Fruit fly (Drosophila melanogaster) whole organism, prepupa: ENCODE measurements around the gene CG33764.

Experiments
- Blimp-1 ChIP-seq: fragments of 200-800 bp; sonication (Bioruptor generic); optimal IDR thresholded peaks from 3 replicates; lab custom pipeline; 2017; ENCODE audit warnings: missing biosample characterization, missing genetic modification characterization, mild to moderate bottlenecking, moderate library complexity, missing genetic modification reagents
- CG11294 ChIP-seq: fragments of 200-800 bp; sonication (Bioruptor generic); IDR thresholded peaks from 2 replicates; pipeline ENCODE4 v1.3.6; 2022; ENCODE audit warnings: missing biosample characterization, missing genetic modification characterization
- CG15336 ChIP-seq: fragments of 200-800 bp; sonication (Bioruptor generic); IDR thresholded peaks from 2 replicates; pipeline ENCODE4 v1.3.6; 2022; ENCODE audit warnings: missing biosample characterization, missing genetic modification characterization
- CG1621 ChIP-seq: fragments of 200-800 bp; sonication (Bioruptor generic); optimal IDR thresholded peaks from 3 replicates; lab custom pipeline; 2018; ENCODE audit warnings: missing biosample characterization, mild to moderate bottlenecking, missing genetic modification characterization
- CG16779 ChIP-seq: fragments of 200-800 bp; sonication (Bioruptor generic); optimal IDR thresholded peaks from 3 replicates; lab custom pipeline; 2017; ENCODE audit warnings: missing biosample characterization, mild to moderate bottlenecking, missing genetic modification characterization
- CG31627 ChIP-seq: fragments of 200-800 bp; sonication (Bioruptor generic); optimal IDR thresholded peaks from 3 replicates; lab custom pipeline; 2016; ENCODE audit warnings: missing biosample characterization, missing genetic modification characterization
- CG32006 ChIP-seq: fragments of 200-800 bp; sonication (Bioruptor generic); optimal IDR thresholded peaks from 3 replicates; lab custom pipeline; 2017; ENCODE audit warnings: missing biosample characterization, mild to moderate bottlenecking, missing genetic modification characterization
- CG34406 ChIP-seq: fragments of 200-800 bp; sonication (Bioruptor generic); optimal IDR thresholded peaks from 3 replicates; lab custom pipeline; 2016; ENCODE audit warnings: missing biosample characterization, missing genetic modification characterization
- CG6163 ChIP-seq: fragments of 200-800 bp; sonication (Bioruptor generic); IDR thresholded peaks from 3 replicates; pipeline ENCODE4 v1.3.6; 2022; ENCODE audit warnings: missing biosample characterization, missing genetic modification characterization
- CG6276 ChIP-seq: fragments of 200-800 bp; sonication (Bioruptor generic); optimal IDR thresholded peaks from 2 replicates; lab custom pipeline; 2017; ENCODE audit warnings: missing biosample characterization, mild to moderate bottlenecking, missing genetic modification characterization
- CG6792 ChIP-seq: fragments of 200-800 bp; sonication (Bioruptor generic); optimal IDR thresholded peaks from 3 replicates; lab custom pipeline; 2016; ENCODE audit warnings: missing biosample characterization, missing genetic modification characterization
- CG6808 ChIP-seq: fragments of 200-800 bp; sonication (Bioruptor generic); optimal IDR thresholded peaks from 3 replicates; lab custom pipeline; 2017; ENCODE audit warnings: missing biosample characterization, missing genetic modification characterization, mild to moderate bottlenecking, moderate library complexity, missing genetic modification reagents
- CG6854 ChIP-seq: fragments of 200-800 bp; sonication (Bioruptor generic); optimal IDR thresholded peaks from 2 replicates; lab custom pipeline; 2017; ENCODE audit warnings: missing biosample characterization, mild to moderate bottlenecking, missing genetic modification characterization
- CG7368 ChIP-seq: fragments of 200-800 bp; sonication (Bioruptor generic); optimal IDR thresholded peaks from 3 replicates; lab custom pipeline; 2016; ENCODE audit warnings: missing biosample characterization, missing genetic modification characterization
- CG8632 ChIP-seq: fragments of 200-800 bp; sonication (Bioruptor generic); optimal IDR thresholded peaks from 3 replicates; lab custom pipeline; 2016; ENCODE audit warnings: missing biosample characterization, missing genetic modification characterization
- Eip75B ChIP-seq: fragments of 200-800 bp; sonication (Bioruptor generic); optimal IDR thresholded peaks from 3 replicates; lab custom pipeline; 2016; ENCODE audit warnings: missing biosample characterization, missing genetic modification characterization
- Eip78C ChIP-seq: fragments of 200-800 bp; sonication (Bioruptor generic); peaks from one replicate; lab custom pipeline; 2016; ENCODE audit warnings: missing biosample characterization, missing genetic modification characterization
- Ets21C ChIP-seq: fragments of 200-800 bp; sonication (Bioruptor generic); optimal IDR thresholded peaks from 3 replicates; lab custom pipeline; 2016; ENCODE audit warnings: missing biosample characterization, missing genetic modification characterization
- Ets96B ChIP-seq: fragments of 200-800 bp; optimal IDR thresholded peaks from 2 replicates; lab custom pipeline; 2019; ENCODE audit warnings: missing biosample characterization, mild to moderate bottlenecking, missing genetic modification characterization, moderate library complexity
- Gug ChIP-seq: fragments of 200-800 bp; sonication (Bioruptor generic); IDR thresholded peaks from 2 replicates; pipeline ENCODE4 v1.3.6; 2022; ENCODE audit warnings: missing biosample characterization, missing genetic modification characterization
- Hr38 ChIP-seq: sonication (Bioruptor generic); optimal IDR thresholded peaks from 2 replicates; lab custom pipeline; 2016; ENCODE audit warnings: missing biosample characterization, missing genetic modification characterization
- Hr39 ChIP-seq: fragments of 200-800 bp; sonication (Bioruptor generic); optimal IDR thresholded peaks from 2 replicates; lab custom pipeline; 2016; ENCODE audit warnings: missing biosample characterization, missing genetic modification characterization
- Hr4 ChIP-seq: fragments of 200-800 bp; sonication (Bioruptor generic); optimal IDR thresholded peaks from 3 replicates; lab custom pipeline; 2016; ENCODE audit warnings: missing biosample characterization, missing genetic modification characterization
- OdsH ChIP-seq: fragments of 200-800 bp; sonication (Bioruptor generic); optimal IDR thresholded peaks from 3 replicates; lab custom pipeline; 2016; ENCODE audit warnings: missing biosample characterization, missing genetic modification characterization
- Sox102F ChIP-seq: fragments of 200-800 bp; sonication (Bioruptor generic); optimal IDR thresholded peaks from 2 replicates; lab custom pipeline; 2016; ENCODE audit warnings: missing biosample characterization, mild to moderate bottlenecking, missing genetic modification characterization
- Sox14 ChIP-seq: fragments of 200-800 bp; sonication (Bioruptor generic); optimal IDR thresholded peaks from 3 replicates; lab custom pipeline; 2016; ENCODE audit warnings: missing biosample characterization, missing genetic modification characterization
- Sox15 ChIP-seq: fragments of 200-800 bp; sonication (Bioruptor generic); optimal IDR thresholded peaks from 3 replicates; lab custom pipeline; 2016; ENCODE audit warnings: missing biosample characterization, missing genetic modification characterization
- acj6 ChIP-seq: fragments of 200-800 bp; sonication (Bioruptor generic); optimal IDR thresholded peaks from 3 replicates; lab custom pipeline; 2016; ENCODE audit warnings: missing biosample characterization, missing genetic modification characterization
- cyc ChIP-seq: fragments of 200-800 bp; sonication (Bioruptor generic); optimal IDR thresholded peaks from 3 replicates; lab custom pipeline; 2016; ENCODE audit warnings: missing biosample characterization, missing genetic modification characterization
- dac ChIP-seq: fragments of 200-800 bp; sonication (Bioruptor generic); optimal IDR thresholded peaks from 2 replicates; lab custom pipeline; 2017; ENCODE audit warnings: missing biosample characterization, mild to moderate bottlenecking, missing genetic modification characterization
- dsx ChIP-seq: fragments of 200-800 bp; optimal IDR thresholded peaks from 3 replicates; lab custom pipeline; 2019; ENCODE audit warnings: missing biosample characterization, mild to moderate bottlenecking, missing genetic modification characterization, moderate library complexity; ENCODE audit not compliant: poor library complexity, severe bottlenecking
- eg ChIP-seq: fragments of 200-800 bp; sonication (Bioruptor generic); IDR thresholded peaks from 3 replicates; pipeline ENCODE4 v1.3.6; 2022; ENCODE audit warnings: missing biosample characterization, missing genetic modification characterization
- esn ChIP-seq: fragments of 200-800 bp; sonication (Bioruptor generic); optimal IDR thresholded peaks from 2 replicates; lab custom pipeline; 2016; ENCODE audit warnings: missing biosample characterization, mild to moderate bottlenecking, missing genetic modification characterization, moderate library complexity
- fd59A ChIP-seq: fragments of 200-800 bp; sonication (Bioruptor generic); optimal IDR thresholded peaks from 2 replicates; lab custom pipeline; 2017; ENCODE audit warnings: missing biosample characterization, mild to moderate bottlenecking, missing genetic modification characterization, missing genetic modification reagents
- fkh ChIP-seq: fragments of 200-800 bp; sonication (Bioruptor generic); optimal IDR thresholded peaks from 3 replicates; lab custom pipeline; 2017; ENCODE audit warnings: missing biosample characterization, mild to moderate bottlenecking, missing genetic modification characterization, moderate library complexity
- lz ChIP-seq: fragments of 200-800 bp; sonication (Bioruptor generic); optimal IDR thresholded peaks from 3 replicates; lab custom pipeline; 2016; ENCODE audit warnings: missing biosample characterization, missing genetic modification characterization
- net ChIP-seq: fragments of 200-800 bp; sonication (Bioruptor generic); optimal IDR thresholded peaks from 3 replicates; lab custom pipeline; 2016; ENCODE audit warnings: missing biosample characterization, missing genetic modification characterization
- ss ChIP-seq, 2 experiments: fragments of 200-800 bp; sonication (Bioruptor generic); optimal IDR thresholded peaks; 2 replicates in 1 of 2; 3 replicates in 1 of 2; lab custom pipeline; 2017 to 2018; ENCODE audit warnings: mild to moderate bottlenecking in 2 of 2, missing biosample characterization in 2 of 2, missing genetic modification characterization in 2 of 2, moderate library complexity in 1 of 2
- topi ChIP-seq: fragments of 200-800 bp; sonication (Bioruptor generic); optimal IDR thresholded peaks from 3 replicates; lab custom pipeline; 2016; ENCODE audit warnings: missing biosample characterization, missing genetic modification characterization

Gene CG33764

dm6 chr3L:4267403-4267802 lies at the start of gene CG33764:
Gene CG33764, minus strand, starts transcription at chr3L:4267503.
- TF ChIP-seq dac (GFP tag; lab: Kevin White, UChicago) = no peak

DNA sequence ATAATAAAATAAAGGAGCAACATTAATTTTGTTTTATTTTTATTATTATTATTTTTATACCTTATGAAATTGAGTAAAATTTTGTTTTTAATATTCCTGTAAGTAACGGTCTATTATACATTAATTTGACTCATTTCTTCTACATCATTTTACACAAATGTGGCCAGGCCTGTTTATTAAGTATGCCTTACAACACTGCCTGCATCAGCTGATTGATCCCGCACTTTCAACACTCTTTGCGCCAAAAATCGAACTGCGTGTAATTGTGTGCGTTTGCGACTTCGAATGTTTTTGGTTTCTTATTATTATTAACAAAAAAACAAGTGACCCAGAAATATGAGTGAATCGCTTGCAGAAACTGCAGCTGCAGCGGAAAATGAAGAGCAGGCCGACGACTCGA lies 46.0 kb upstream of the CG33764 start, which contains the start of gene Claspin:
Claspin (plus strand) TSS at position 185 of the 400 bp plus-strand sequence.
- TF ChIP-seq CG31627 (peak; percentile 53), cyc (GFP tag; lab: Kevin White, UChicago) (peak; percentile 38), esn (GFP tag; lab: Kevin White, UChicago) (peak; percentile 53), Ets21C (no peak), Sox15 (GFP tag; lab: Kevin White, UChicago) (peak; percentile 8), lz (GFP tag; lab: Kevin White, UChicago) (peak; percentile 33), eg (GFP tag; lab: Robert Waterston, UW) (no peak)

- TF ChIP-seq CG6163 (GFP tag; lab: Robert Waterston, UW) (no peak), OdsH (GFP tag; lab: Kevin White, UChicago) (peak; percentile 35), lz (GFP tag; lab: Kevin White, UChicago) (no peak), Eip78C (GFP tag; lab: Kevin White, UChicago) (peak; percentile 75), CG7368 (no peak), CG32006 (GFP tag; lab: Kevin White, UChicago) (peak; percentile 41), eg (GFP tag; lab: Robert Waterston, UW) (no peak), CG11294 (GFP tag; lab: Robert Waterston, UW) (no peak), Hr4 (GFP tag; lab: Kevin White, UChicago) (peak; percentile 61), Gug (GFP tag; lab: Robert Waterston, UW) (no peak), acj6 (GFP tag; lab: Kevin White, UChicago) (peak; percentile 31), CG15336 (GFP tag; lab: Robert Waterston, UW) (peak; percentile 46)
Measured at dm6 chr3L:4310604-4311003, 43.3 kb upstream of the CG33764 start.

- TF ChIP-seq Ets96B (tag; lab: Kevin White, UChicago) = no peak
- TF ChIP-seq esn (GFP tag; lab: Kevin White, UChicago) = peak; percentile 1
- no peak for TF ChIP-seq CG7368
- no peak for TF ChIP-seq Hr39 (GFP tag; lab: Kevin White, UChicago)
- TF ChIP-seq CG6854 = peak; percentile 94
- no peak for TF ChIP-seq Hr38 (GFP tag; lab: Kevin White, UChicago)
- TF ChIP-seq CG15336 (GFP tag; lab: Robert Waterston, UW) = no peak
- TF ChIP-seq Eip75B (GFP tag; lab: Kevin White, UChicago) = peak; percentile 14
- TF ChIP-seq Eip78C (GFP tag; lab: Kevin White, UChicago) = peak; percentile 61
- TF ChIP-seq Sox14 = no peak
- no peak for TF ChIP-seq CG6808 (GFP tag; lab: Kevin White, UChicago)
- no peak for TF ChIP-seq CG16779 (tag; lab: Kevin White, UChicago)
- no peak for TF ChIP-seq fkh (GFP tag; lab: Kevin White, UChicago)
- TF ChIP-seq Ets21C = no peak
- TF ChIP-seq CG1621 (tag; lab: Kevin White, UChicago) = no peak
- TF ChIP-seq Blimp-1 (GFP tag; lab: Kevin White, UChicago) = peak; percentile 98
- no peak for TF ChIP-seq CG6276 (GFP tag; lab: Kevin White, UChicago)
Measured at dm6 chr3L:4307691-4308383, 40.5 kb upstream of the CG33764 start, which contains the start of gene dyl. Gene dyl, minus strand, starts transcription at chr3L:4307718.

- TF ChIP-seq Sox14 = peak; percentile 89
- TF ChIP-seq net (GFP tag; lab: Kevin White, UChicago) = peak; percentile 91
- TF ChIP-seq fd59A = peak; percentile 59
- TF ChIP-seq eg (GFP tag; lab: Robert Waterston, UW) = peak; percentile 96
- peak; percentile 97 for TF ChIP-seq Eip78C (GFP tag; lab: Kevin White, UChicago)
- peak; percentile 74 for TF ChIP-seq Ets96B (tag; lab: Kevin White, UChicago)
- TF ChIP-seq Hr38 (GFP tag; lab: Kevin White, UChicago) = peak; percentile 48
- peak; percentile 87 for TF ChIP-seq CG31627
- peak; percentile 86 for TF ChIP-seq CG6792
- peak; percentile 88 for TF ChIP-seq OdsH (GFP tag; lab: Kevin White, UChicago)
- TF ChIP-seq dsx (GFP tag; lab: Kevin White, UChicago) = peak; percentile 73
- TF ChIP-seq CG8632 = peak; percentile 84
- peak; percentile 88 for TF ChIP-seq lz (GFP tag; lab: Kevin White, UChicago)
- peak; percentile 87 for TF ChIP-seq topi (GFP tag; lab: Kevin White, UChicago)
- peak; percentile 70 for TF ChIP-seq Ets21C
- TF ChIP-seq CG32006 (GFP tag; lab: Kevin White, UChicago) = peak; percentile 93
- peak; percentile 83 for TF ChIP-seq CG34406 (GFP tag; lab: Kevin White, UChicago)
- TF ChIP-seq Sox102F (GFP tag; lab: Kevin White, UChicago) = peak; percentile 81
- peak; percentile 53 to 80 for TF ChIP-seq ss (GFP tag; optimal IDR thresholded peaks at IDR 0.05; lab: Kevin White, UChicago)
- peak; percentile 89 for TF ChIP-seq Hr39 (GFP tag; lab: Kevin White, UChicago)
Measured at dm6 chr3L:4304244-4304959, 37.1 kb upstream of the CG33764 start.
